Worm (Caenorhabditis elegans): ENCODE data around the gene T06D4.6.

- no peak for TF ChIP-seq nhr-10 (tag; optimal IDR thresholded peaks at IDR 0.05)
- no peak for TF ChIP-seq egl-27 (tag; optimal IDR thresholded peaks at IDR 0.05)
- TF ChIP-seq skn-1 (tag; optimal IDR thresholded peaks at IDR 0.05) = no peak
- TF ChIP-seq nhr-21 (tag; optimal IDR thresholded peaks at IDR 0.05) = no peak
- TF ChIP-seq nhr-77 (tag; optimal IDR thresholded peaks at IDR 0.05) = no peak
- no peak for TF ChIP-seq elt-3 (tag; optimal IDR thresholded peaks at IDR 0.05)
- no peak for TF ChIP-seq unc-39 (tag; optimal IDR thresholded peaks at IDR 0.05)
- TF ChIP-seq aly-2 (tag; optimal IDR thresholded peaks at IDR 0.05) = no peak
- TF ChIP-seq lsy-2 (tag; optimal IDR thresholded peaks at IDR 0.05) = no peak
- no peak for TF ChIP-seq lin-11 (tag; optimal IDR thresholded peaks at IDR 0.05)
- no peak for TF ChIP-seq nhr-6 (tag; optimal IDR thresholded peaks at IDR 0.05)
- TF ChIP-seq F13H6.1 (tag; optimal IDR thresholded peaks at IDR 0.05) = no peak
- peak; percentile 57 for TF ChIP-seq unc-55 (GFP tag; optimal IDR thresholded peaks at IDR 0.05)
- TF ChIP-seq nhr-237 (tag; optimal IDR thresholded peaks at IDR 0.05) = no peak
Measured at ce11 chrII:3373875-3374274, 13.5 kb downstream of the T06D4.6 start.

Measured in whole organism, L2 larva.